Worm (Caenorhabditis elegans): ENCODE results near the gene srz-90.

Gene srz-90

ce11 chrV:17527729-17528128 lies at the start of gene srz-90:
TSS of gene srz-90 (plus strand) at chrV:17528029.
- no peak for TF ChIP-seq pha-4 (tag; optimal IDR thresholded peaks at IDR 0.05)
- TF ChIP-seq nhr-232 (tag; optimal IDR thresholded peaks at IDR 0.05), result no peak
- no peak for TF ChIP-seq pag-3 (tag; optimal IDR thresholded peaks at IDR 0.05; ENCODE audit: borderline replicate concordance)
- TF ChIP-seq pqm-1 (tag; optimal IDR thresholded peaks at IDR 0.05), result no peak

ce11 chrV:17485078-17485477 lies 42.8 kb upstream of the srz-90 start, which contains the start of gene srh-111:
TSS of gene srh-111 (minus strand) at chrV:17485178.
- TF ChIP-seq gmeb-2 (tag; optimal IDR thresholded peaks at IDR 0.05) (no peak), nfya-1 (tag; optimal IDR thresholded peaks at IDR 0.05) (no peak), pat-9 (tag; optimal IDR thresholded peaks at IDR 0.05) (no peak)

ce11 chrV:17486034-17486433 lies 41.8 kb upstream of the srz-90 start, which contains the start of gene scl-24:
TSS of gene scl-24 (plus strand) at chrV:17486334.
- TF ChIP-seq ztf-16 (tag; optimal IDR thresholded peaks at IDR 0.05) (no peak), unc-42 (tag; optimal IDR thresholded peaks at IDR 0.05) (no peak), ceh-18 (tag; optimal IDR thresholded peaks at IDR 0.05) (no peak), lin-11 (tag; optimal IDR thresholded peaks at IDR 0.05) (no peak), ceh-22 (tag; optimal IDR thresholded peaks at IDR 0.05) (no peak), unc-55 (GFP tag; optimal IDR thresholded peaks at IDR 0.05) (no peak), odd-2 (tag; optimal IDR thresholded peaks at IDR 0.05) (no peak), ceh-34 (tag; optimal IDR thresholded peaks at IDR 0.05) (no peak), ets-4 (tag; optimal IDR thresholded peaks at IDR 0.05) (no peak), pha-2 (tag; optimal IDR thresholded peaks at IDR 0.05) (no peak), nfya-1 (tag; optimal IDR thresholded peaks at IDR 0.05) (no peak), pax-1 (tag; optimal IDR thresholded peaks at IDR 0.05) (no peak), nhr-232 (tag; optimal IDR thresholded peaks at IDR 0.05) (no peak), tbx-2 (tag; optimal IDR thresholded peaks at IDR 0.05) (no peak), T23F11.4 (GFP tag; optimal IDR thresholded peaks at IDR 0.05) (no peak), tbx-7 (tag; optimal IDR thresholded peaks at IDR 0.05) (no peak)

ce11 chrV:17493732-17494131 lies 34.1 kb upstream of the srz-90 start, which contains the start of gene fbxa-102:
TSS of gene fbxa-102 (minus strand) at chrV:17493832.
- no peak for TF ChIP-seq sox-4 (tag; optimal IDR thresholded peaks at IDR 0.05)
- no peak for TF ChIP-seq pros-1 (tag; optimal IDR thresholded peaks at IDR 0.05)
- TF ChIP-seq ceh-14 (tag; optimal IDR thresholded peaks at IDR 0.05), result no peak
- TF ChIP-seq syd-9 (tag; optimal IDR thresholded peaks at IDR 0.05), result no peak
- TF ChIP-seq nhr-11 (tag; optimal IDR thresholded peaks at IDR 0.05), result no peak
- TF ChIP-seq T23F11.4 (GFP tag; optimal IDR thresholded peaks at IDR 0.05), result no peak
- no peak for TF ChIP-seq ceh-31 (tag; optimal IDR thresholded peaks at IDR 0.05)
- TF ChIP-seq pqm-1 (tag; optimal IDR thresholded peaks at IDR 0.05), result no peak
- TF ChIP-seq unc-3 (GFP tag; conservative IDR thresholded peaks at IDR 0.05), result no peak
- TF ChIP-seq unc-3 (tag; optimal IDR thresholded peaks at IDR 0.05), result no peak
- no peak for TF ChIP-seq ceh-30 (tag; optimal IDR thresholded peaks at IDR 0.05)
- TF ChIP-seq che-1 (tag; optimal IDR thresholded peaks at IDR 0.05), result no peak

ce11 chrV:17496071-17496470 lies 31.8 kb upstream of the srz-90 start, which contains the start of gene srh-118:
TSS of gene srh-118 (minus strand) at chrV:17496171.
- no peak for TF ChIP-seq syd-9 (tag; optimal IDR thresholded peaks at IDR 0.05)
- TF ChIP-seq pag-3 (tag; optimal IDR thresholded peaks at IDR 0.05; ENCODE audit: borderline replicate concordance), result no peak
- TF ChIP-seq pha-2 (tag; optimal IDR thresholded peaks at IDR 0.05), result no peak
- TF ChIP-seq rnt-1 (tag; optimal IDR thresholded peaks at IDR 0.05), result no peak
- TF ChIP-seq ets-4 (tag; optimal IDR thresholded peaks at IDR 0.05), result no peak
- TF ChIP-seq ama-1 (optimal IDR thresholded peaks at IDR 0.05), result no peak
- no peak for TF ChIP-seq dmd-4 (tag; optimal IDR thresholded peaks at IDR 0.05; ENCODE audit: borderline replicate concordance)
- TF ChIP-seq pax-1 (tag; optimal IDR thresholded peaks at IDR 0.05), result no peak
- no peak for TF ChIP-seq ztf-16 (tag; optimal IDR thresholded peaks at IDR 0.05)
- TF ChIP-seq ceh-2 (tag; optimal IDR thresholded peaks at IDR 0.05), result no peak

Data from whole organism, late embryonic.